Worm (Caenorhabditis elegans) whole organism, early embryonic: ENCODE measurements around the gene col-86.
"Not testable (repeated sequence)": the region's sequence is repeated elsewhere in the genome, so short reads cannot be mapped to it uniquely, and the experiment has no call there.

Experiments
- B0310.2 ChIP-seq: sonication (generic microtip); optimal IDR thresholded peaks from 2 replicates; lab custom pipeline; 2016; ENCODE audit warnings: mild to moderate bottlenecking, missing genetic modification characterization, missing compliant biosample characterization
- F13C5.2 ChIP-seq: sonication (generic microtip); optimal IDR thresholded peaks from 2 replicates; lab custom pipeline; 2017; ENCODE audit warnings: mild to moderate bottlenecking, missing genetic modification characterization, inconsistent platforms, missing compliant biosample characterization
- aly-1 ChIP-seq: sonication (generic microtip); optimal IDR thresholded peaks from 2 replicates; lab custom pipeline; 2016; ENCODE audit warnings: missing genetic modification characterization, missing compliant biosample characterization
- ama-1 ChIP-seq: fragments of 150-350 bp; optimal IDR thresholded peaks from 2 replicates; lab custom pipeline; 2014
- ceh-13 ChIP-seq: fragments of 200-800 bp; sonication (Bioruptor generic); optimal IDR thresholded peaks from 2 replicates; lab custom pipeline; 2018; ENCODE audit warnings: mild to moderate bottlenecking, missing genetic modification characterization, missing compliant biosample characterization
- ceh-36 ChIP-seq: sonication (generic microtip); optimal IDR thresholded peaks from 2 replicates; lab custom pipeline; 2016; ENCODE audit warnings: missing genetic modification characterization, inconsistent platforms, missing compliant biosample characterization
- ets-7 ChIP-seq: sonication (generic microtip); optimal IDR thresholded peaks from 2 replicates; lab custom pipeline; 2016; ENCODE audit warnings: missing genotype, missing genetic modification characterization, missing compliant biosample characterization
- flt-1 ChIP-seq: fragments of 200-800 bp; sonication (Bioruptor generic); IDR thresholded peaks from 2 replicates; pipeline ENCODE4 v1.3.6; 2022; ENCODE audit warnings: missing genetic modification characterization, missing compliant biosample characterization
- hmbx-1 ChIP-seq: sonication (generic microtip); optimal IDR thresholded peaks from 2 replicates; lab custom pipeline; 2016; ENCODE audit warnings: mild to moderate bottlenecking, missing genetic modification characterization, missing compliant biosample characterization
- hmg-4 ChIP-seq: fragments of 200-800 bp; sonication (Bioruptor generic); optimal IDR thresholded peaks from 2 replicates; lab custom pipeline; 2018; ENCODE audit warnings: mild to moderate bottlenecking, missing genetic modification characterization, missing compliant biosample characterization
- hnd-1 ChIP-seq: sonication (generic microtip); optimal IDR thresholded peaks from 2 replicates; lab custom pipeline; 2016; ENCODE audit warnings: missing genetic modification characterization, missing compliant biosample characterization
- pes-1 ChIP-seq: fragments of 200-800 bp; sonication (Bioruptor generic); IDR thresholded peaks from 2 replicates; pipeline ENCODE4 v1.3.6; 2022; ENCODE audit warnings: missing genetic modification reagents, missing genetic modification characterization, missing compliant biosample characterization
- scrt-1 ChIP-seq: fragments of 200-800 bp; sonication (Bioruptor generic); IDR thresholded peaks from 2 replicates; pipeline ENCODE4 v1.3.6; 2022; ENCODE audit warnings: missing genetic modification characterization, missing compliant biosample characterization
- sea-1 ChIP-seq: fragments of 200-800 bp; sonication (Bioruptor generic); conservative IDR thresholded peaks from 2 replicates; pipeline ENCODE4 v1.3.6; 2022; ENCODE audit warnings: missing genetic modification characterization, missing compliant biosample characterization
- tbx-11 ChIP-seq: fragments of 200-800 bp; sonication (Bioruptor generic); IDR thresholded peaks from 2 replicates; pipeline ENCODE4 v1.3.6; 2022; ENCODE audit warnings: missing genetic modification characterization, missing compliant biosample characterization
- tbx-37 ChIP-seq: fragments of 200-800 bp; sonication (Bioruptor generic); conservative IDR thresholded peaks from 2 replicates; pipeline ENCODE4 v1.3.6; 2022; ENCODE audit warnings: missing genetic modification reagents, missing genetic modification characterization, missing compliant biosample characterization
- tra-4 ChIP-seq: sonication (generic microtip); optimal IDR thresholded peaks from 2 replicates; lab custom pipeline; 2017; ENCODE audit warnings: missing genetic modification characterization, missing compliant biosample characterization

col-86 gene

DNA sequence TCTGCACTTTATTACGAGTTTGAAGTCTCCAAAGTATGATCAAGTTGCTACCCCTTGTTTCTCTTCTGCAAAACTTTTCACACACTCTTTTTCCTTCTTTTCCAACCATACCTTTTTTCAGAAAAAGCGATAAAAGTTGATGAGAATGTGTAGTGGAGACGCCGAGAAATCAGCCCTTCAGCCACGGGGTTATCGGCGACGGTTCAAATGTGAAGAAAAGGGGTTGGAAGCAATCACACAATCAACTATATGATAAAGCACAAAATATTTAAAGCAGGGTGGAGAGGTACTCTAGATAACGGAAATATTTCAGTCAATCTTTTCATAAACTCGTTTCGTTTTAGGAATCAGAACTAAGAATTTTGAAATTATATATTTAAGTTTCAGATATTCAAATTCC, 25.0 kb downstream of the col-86 start, which contains the start of gene F42G4.5:
Gene F42G4.5, plus strand, starts transcription at position 379 of the 400 bp plus-strand sequence.
- TF ChIP-seq tbx-37 (no peak), hmbx-1 (tag; lab: Kevin White, UChicago) (no peak), tra-4 (no peak), flt-1 (GFP tag; lab: Robert Waterston, UW) (no peak), ceh-13 (no peak), scrt-1 (GFP tag; lab: Robert Waterston, UW) (no peak), hnd-1 (tag; lab: Kevin White, UChicago) (no peak), tbx-11 (no peak), ama-1 (no peak), ceh-36 (tag; lab: Kevin White, UChicago) (no peak), aly-1 (no peak), sea-1 (no peak), F13C5.2 (no peak), ets-7 (no peak), hmg-4 (GFP tag; lab: Kevin White, UChicago) (no peak)

- TF ChIP-seq tra-4: no peak
- TF ChIP-seq hmg-4 (GFP tag; lab: Kevin White, UChicago): no peak
- no peak for TF ChIP-seq hmbx-1 (tag; lab: Kevin White, UChicago)
- TF ChIP-seq tbx-11: no peak
- TF ChIP-seq F13C5.2: no peak
- TF ChIP-seq tbx-37: no peak
- no peak for TF ChIP-seq sea-1
- no peak for TF ChIP-seq aly-1
- TF ChIP-seq scrt-1 (GFP tag; lab: Robert Waterston, UW): no peak
- no peak for TF ChIP-seq flt-1 (GFP tag; lab: Robert Waterston, UW)
- no peak for TF ChIP-seq ets-7
- no peak for TF ChIP-seq ceh-36 (tag; lab: Kevin White, UChicago)
- TF ChIP-seq hnd-1 (tag; lab: Kevin White, UChicago): no peak
Measured at ce11 chrII:13066777-13067290, 31.2 kb downstream of the col-86 start.

DNA sequence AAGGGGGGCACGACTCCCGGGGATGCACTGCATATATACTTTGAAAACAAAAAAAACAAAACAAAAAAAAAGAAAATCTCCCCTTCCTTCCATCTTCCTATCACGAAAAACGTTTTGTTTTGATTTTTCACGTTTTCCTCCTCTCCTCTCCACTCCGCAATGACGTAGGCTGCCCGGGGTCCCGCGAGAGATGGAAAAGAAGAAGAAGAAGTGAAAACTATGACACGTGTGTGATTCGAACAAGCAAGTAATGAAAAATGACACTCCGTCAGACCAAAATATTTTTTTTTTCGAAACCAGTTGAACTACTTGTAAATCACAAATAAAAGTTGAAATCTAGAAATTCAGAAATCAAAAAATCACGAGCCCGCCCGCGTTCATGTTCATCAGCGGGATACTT, 32.8 kb downstream of the col-86 start:
- TF ChIP-seq ama-1: no peak
- no peak for TF ChIP-seq hmg-4 (GFP tag; lab: Kevin White, UChicago)
- TF ChIP-seq ets-7: no peak
- no peak for TF ChIP-seq flt-1 (GFP tag; lab: Robert Waterston, UW)

DNA sequence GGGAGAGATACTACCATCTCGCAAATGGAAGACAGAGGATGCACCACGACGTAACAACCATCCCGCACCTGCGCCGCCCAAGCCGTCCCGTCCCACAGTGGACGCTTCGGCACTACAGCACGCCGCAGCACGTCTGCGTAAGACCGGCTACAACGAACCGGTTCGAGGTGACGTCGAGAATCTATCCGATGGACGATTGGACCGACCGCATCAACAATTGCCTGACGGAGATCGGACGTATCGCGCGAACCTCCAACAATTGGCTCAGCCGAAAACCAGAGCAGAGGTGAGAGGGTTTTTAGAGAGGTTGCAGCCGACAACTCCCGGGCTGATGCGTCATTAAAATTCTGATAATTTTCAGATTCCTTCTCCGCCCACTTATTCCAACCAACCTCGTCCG, 38.9 kb downstream of the col-86 start:
- no peak for TF ChIP-seq ets-7
- no peak for TF ChIP-seq ama-1
- TF ChIP-seq hmbx-1 (tag; lab: Kevin White, UChicago): no peak
- no peak for TF ChIP-seq aly-1
- no peak for TF ChIP-seq pes-1
- TF ChIP-seq B0310.2 (tag; lab: Kevin White, UChicago): no peak
- TF ChIP-seq F13C5.2: no peak
- no peak for TF ChIP-seq sea-1
- no peak for TF ChIP-seq scrt-1 (GFP tag; lab: Robert Waterston, UW)
- TF ChIP-seq hmg-4 (GFP tag; lab: Kevin White, UChicago): no peak
- TF ChIP-seq hnd-1 (tag; lab: Kevin White, UChicago): no peak
- no peak for TF ChIP-seq tbx-37
- no peak for TF ChIP-seq flt-1 (GFP tag; lab: Robert Waterston, UW)
- TF ChIP-seq tra-4: no peak

DNA sequence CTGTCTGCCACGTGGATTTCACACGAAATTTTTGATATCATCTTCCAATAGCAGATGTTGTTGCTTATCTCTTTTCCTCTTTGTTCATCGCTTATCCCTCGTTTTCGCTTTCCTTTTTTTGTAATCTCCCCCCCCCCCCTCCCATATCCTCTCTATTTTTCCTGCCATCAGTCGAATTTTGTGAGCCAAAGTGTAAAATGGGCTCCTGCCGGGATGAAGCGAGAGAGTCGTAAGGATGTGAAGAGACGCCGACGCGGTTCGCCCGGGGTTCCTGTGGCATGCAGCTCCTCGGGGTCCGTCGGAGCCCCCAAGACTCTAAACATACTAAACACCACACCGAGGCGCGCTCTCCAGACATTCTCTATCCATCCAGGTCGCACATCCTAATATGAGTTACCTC, 41.5 kb downstream of the col-86 start, which contains the start of gene zyx-1:
Gene zyx-1, plus strand, starts transcription at position 331 of the 400 bp plus-strand sequence.
- TF ChIP-seq aly-1 (no peak), B0310.2 (tag; lab: Kevin White, UChicago) (no peak), tbx-37 (no peak), tbx-11 (no peak), tra-4 (no peak), flt-1 (GFP tag; lab: Robert Waterston, UW) (no peak), hmbx-1 (tag; lab: Kevin White, UChicago) (no peak), ama-1 (no peak), ceh-13 (no peak), ceh-36 (tag; lab: Kevin White, UChicago) (no peak), ets-7 (no peak), scrt-1 (GFP tag; lab: Robert Waterston, UW) (no peak), pes-1 (no peak)

ce11 chrII:13053443-13053842, 44.6 kb downstream of the col-86 start:
- no peak for TF ChIP-seq ama-1
- TF ChIP-seq pes-1: no peak
- TF ChIP-seq ceh-13: no peak
- TF ChIP-seq hmg-4 (GFP tag; lab: Kevin White, UChicago): no peak
- TF ChIP-seq hnd-1 (tag; lab: Kevin White, UChicago): no peak
- no peak for TF ChIP-seq tbx-11
- TF ChIP-seq tbx-37: no peak
- TF ChIP-seq aly-1: no peak
- no peak for TF ChIP-seq tra-4
- TF ChIP-seq F13C5.2: no peak
- no peak for TF ChIP-seq ceh-36 (tag; lab: Kevin White, UChicago)
- no peak for TF ChIP-seq ets-7
- no peak for TF ChIP-seq B0310.2 (tag; lab: Kevin White, UChicago)
- TF ChIP-seq flt-1 (GFP tag; lab: Robert Waterston, UW): no peak
- no peak for TF ChIP-seq hmbx-1 (tag; lab: Kevin White, UChicago)

- TF ChIP-seq hmbx-1 (tag; lab: Kevin White, UChicago) (no peak), hnd-1 (tag; lab: Kevin White, UChicago) (no peak)
Measured at ce11 chrII:13050050-13050449, 48.0 kb downstream of the col-86 start.

- TF ChIP-seq sea-1; flt-1 (GFP tag; lab: Robert Waterston, UW); scrt-1 (GFP tag; lab: Robert Waterston, UW): not testable (repeated sequence)
Measured at ce11 chrII:13047609-13048008, 50.5 kb downstream of the col-86 start, which contains the start of gene F42G4.2. TSS of gene F42G4.2 (plus strand) at chrII:13047909.

DNA sequence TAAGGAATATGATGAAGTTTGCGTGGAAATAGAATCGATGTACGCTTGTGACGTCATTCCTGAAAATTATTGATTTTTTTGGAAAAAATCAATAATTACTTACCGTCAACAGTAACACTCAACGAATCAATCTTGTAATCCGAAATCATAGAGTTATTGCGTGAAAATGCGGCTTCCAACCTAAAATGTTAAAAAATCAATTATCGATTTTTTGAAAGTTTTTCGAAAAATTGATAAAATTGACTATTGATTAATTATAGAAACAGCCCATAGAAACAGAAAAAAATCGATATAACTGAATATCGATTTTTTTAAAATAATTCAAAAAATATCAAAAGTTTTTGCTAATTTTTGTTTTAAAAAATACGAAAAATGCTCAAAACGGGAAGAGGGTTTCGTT, 51.0 kb downstream of the col-86 start, which contains the start of gene F42G4.7:
Gene F42G4.7, minus strand, starts transcription at position 185 of the 400 bp plus-strand sequence.
- not testable (repeated sequence) for TF ChIP-seq tra-4; scrt-1 (GFP tag; lab: Robert Waterston, UW); ceh-13
